Fruit fly (Drosophila melanogaster) whole organism, embryonic: ENCODE measurements around the gene mRpL13.
A peak's percentile ranks its signal among the peaks of the same experiment; 100 is the strongest.

ENCODE experiments used
- Atf-2 ChIP-seq: fragments of 200-800 bp; sonication (Bioruptor generic); optimal IDR thresholded peaks from 2 replicates; lab custom pipeline; 2016; ENCODE audit warnings: missing biosample characterization, missing genetic modification characterization
- Awh ChIP-seq: fragments of 200-800 bp; sonication (Bioruptor generic); IDR thresholded peaks from 2 replicates; pipeline ENCODE4, ENCODE4 v1.3.6; 2022; ENCODE audit warnings: missing biosample characterization, missing genetic modification characterization
- CG10147 ChIP-seq: fragments of 200-800 bp; sonication (Bioruptor generic); optimal IDR thresholded peaks from 2 replicates; lab custom pipeline; 2019; ENCODE audit warnings: missing biosample characterization, mild to moderate bottlenecking, missing genetic modification characterization, moderate library complexity
- CG10543 ChIP-seq: fragments of 200-800 bp; sonication (Bioruptor generic); optimal IDR thresholded peaks from 3 replicates; lab custom pipeline; 2017; ENCODE audit warnings: missing biosample characterization, mild to moderate bottlenecking, missing genetic modification characterization, moderate library complexity
- CG1233 ChIP-seq: fragments of 200-800 bp; sonication (Bioruptor generic); optimal IDR thresholded peaks from 4 replicates; lab custom pipeline; 2018; ENCODE audit warnings: missing biosample characterization, mild to moderate bottlenecking, missing genetic modification characterization
- CG12769 ChIP-seq: fragments of 200-800 bp; sonication (Bioruptor generic); optimal IDR thresholded peaks from 2 replicates; lab custom pipeline; 2019; ENCODE audit warnings: missing biosample characterization, mild to moderate bottlenecking, missing genetic modification characterization, moderate library complexity
- CG13287 ChIP-seq: fragments of 200-800 bp; sonication (Bioruptor generic); IDR thresholded peaks from 2 replicates; pipeline ENCODE4 v1.3.6; 2022; ENCODE audit warnings: missing biosample characterization, missing genetic modification characterization; ENCODE audit not compliant: partially characterized antibody
- CG14014 ChIP-seq: fragments of 200-800 bp; sonication (Bioruptor generic); IDR thresholded peaks from 2 replicates; pipeline ENCODE4 v1.3.6; 2022; ENCODE audit warnings: missing biosample characterization, missing genetic modification characterization
- CG15601 ChIP-seq: fragments of 200-800 bp; sonication (Bioruptor generic); optimal IDR thresholded peaks from 3 replicates; lab custom pipeline; 2019; ENCODE audit warnings: missing biosample characterization, mild to moderate bottlenecking, missing genetic modification characterization, moderate library complexity
- CG16863 ChIP-seq: fragments of 200-800 bp; sonication (Bioruptor generic); optimal IDR thresholded peaks from 3 replicates; lab custom pipeline; 2016; ENCODE audit warnings: missing biosample characterization, missing genetic modification characterization
- CG17568 ChIP-seq: fragments of 200-800 bp; sonication (Bioruptor generic); optimal IDR thresholded peaks from 2 replicates; lab custom pipeline; 2018; ENCODE audit warnings: missing biosample characterization, mild to moderate bottlenecking, missing genetic modification characterization, moderate library complexity
- CG1832 ChIP-seq: fragments of 200-800 bp; sonication (Bioruptor generic); optimal IDR thresholded peaks from 2 replicates; lab custom pipeline; 2017; ENCODE audit warnings: missing biosample characterization, mild to moderate bottlenecking, missing genetic modification characterization, inconsistent platforms
- CG2199 ChIP-seq: fragments of 200-800 bp; sonication (Bioruptor generic); IDR thresholded peaks from 3 replicates; pipeline ENCODE4 v1.3.6; 2022; ENCODE audit warnings: missing biosample characterization, missing genetic modification characterization
- CG6813 ChIP-seq: fragments of 200-800 bp; sonication (Bioruptor generic); optimal IDR thresholded peaks from 2 replicates; lab custom pipeline; 2017; ENCODE audit warnings: missing biosample characterization, missing genetic modification characterization, mild to moderate bottlenecking, moderate library complexity, missing genetic modification reagents
- CG7987 ChIP-seq: fragments of 200-800 bp; sonication (Bioruptor generic); optimal IDR thresholded peaks from 2 replicates; lab custom pipeline; 2018; ENCODE audit warnings: missing biosample characterization, mild to moderate bottlenecking, missing genetic modification characterization, moderate library complexity
- CG8359 ChIP-seq: fragments of 200-800 bp; sonication (Bioruptor generic); optimal IDR thresholded peaks from 2 replicates; lab custom pipeline; 2017; ENCODE audit warnings: missing biosample characterization, mild to moderate bottlenecking, missing genetic modification characterization, borderline replicate concordance
- CrebB ChIP-seq: fragments of 200-800 bp; sonication (Bioruptor generic); optimal IDR thresholded peaks from 3 replicates; lab custom pipeline; 2018; ENCODE audit warnings: missing biosample characterization, mild to moderate bottlenecking, missing genetic modification characterization
- D ChIP-seq, 2 experiments: fragments of 200-800 bp in 1 of 2; fragments of >200 bp in 1 of 2; sonication (Bioruptor generic) in 1 of 2; optimal IDR thresholded peaks; 2 replicates in 1 of 2; 3 replicates in 1 of 2; lab custom pipeline; 2017; ENCODE audit warnings: mild to moderate bottlenecking in 1 of 2, missing biosample characterization in 1 of 2, missing genetic modification characterization in 1 of 2, missing genetic modification reagents in 1 of 2
- D19A ChIP-seq: fragments of 200-800 bp; optimal IDR thresholded peaks from 3 replicates; lab custom pipeline; 2019; ENCODE audit warnings: missing biosample characterization, mild to moderate bottlenecking, missing genetic modification characterization, moderate library complexity
- Dfd ChIP-seq, 2 experiments: fragments of >200 bp; optimal IDR thresholded peaks; 2 replicates each; lab custom pipeline; 2017; ENCODE audit warnings: missing biosample characterization in 2 of 2, missing genetic modification characterization in 2 of 2
- Hmr ChIP-seq: fragments of 200-800 bp; sonication (Bioruptor generic); optimal IDR thresholded peaks from 3 replicates; lab custom pipeline; 2017; ENCODE audit warnings: mild to moderate bottlenecking, missing biosample characterization, missing genetic modification reagents, missing genetic modification characterization
- Jarid2 ChIP-seq: fragments of 200-800 bp; sonication (Bioruptor generic); optimal IDR thresholded peaks from 3 replicates; lab custom pipeline; 2017; ENCODE audit warnings: mild to moderate bottlenecking, missing biosample characterization, missing genetic modification reagents, missing genetic modification characterization
- Max ChIP-seq: fragments of 200-800 bp; sonication (Bioruptor generic); optimal IDR thresholded peaks from 2 replicates; lab custom pipeline; 2016; ENCODE audit warnings: missing biosample characterization, mild to moderate bottlenecking, missing genetic modification characterization
- Mrtf ChIP-seq: fragments of 200-800 bp; sonication (Bioruptor generic); IDR thresholded peaks from 3 replicates; pipeline ENCODE4 v1.3.6; 2022; ENCODE audit warnings: missing biosample characterization, missing genetic modification characterization
- NC2β ChIP-seq: fragments of 200-800 bp; sonication (Bioruptor generic); optimal IDR thresholded peaks from 2 replicates; lab custom pipeline; 2016; ENCODE audit warnings: missing biosample characterization, missing genetic modification characterization
- Neu2 ChIP-seq: fragments of 200-800 bp; sonication (Bioruptor generic); optimal IDR thresholded peaks from 3 replicates; lab custom pipeline; 2016; ENCODE audit warnings: missing biosample characterization, missing genetic modification characterization, borderline replicate concordance
- Oaz ChIP-seq: fragments of 200-800 bp; sonication (Bioruptor generic); IDR thresholded peaks from 2 replicates; pipeline ENCODE4 v1.3.6; 2022; ENCODE audit warnings: missing biosample characterization, missing genetic modification characterization
- Scr ChIP-seq: fragments of 200-800 bp; sonication (Bioruptor generic); IDR thresholded peaks from 2 replicates; pipeline ENCODE4 v1.3.6; 2022; ENCODE audit warnings: missing biosample characterization, missing genetic modification characterization; ENCODE audit not compliant: partially characterized antibody
- Six4 ChIP-seq: fragments of 200-800 bp; sonication (Bioruptor generic); optimal IDR thresholded peaks from 2 replicates; lab custom pipeline; 2016; ENCODE audit warnings: missing biosample characterization, missing genetic modification characterization
- cas ChIP-seq: fragments of 200-800 bp; sonication (Bioruptor generic); IDR thresholded peaks from 2 replicates; pipeline ENCODE4 v1.3.6; 2022; ENCODE audit warnings: missing biosample characterization, missing genetic modification characterization
- chn ChIP-seq: fragments of 200-800 bp; sonication (Bioruptor generic); optimal IDR thresholded peaks from 2 replicates; lab custom pipeline; 2016; ENCODE audit warnings: missing biosample characterization, missing genetic modification characterization
- dmrt99B ChIP-seq: fragments of 200-800 bp; sonication (Bioruptor generic); optimal IDR thresholded peaks from 2 replicates; lab custom pipeline; 2018; ENCODE audit warnings: missing biosample characterization, mild to moderate bottlenecking, missing genetic modification characterization, moderate library complexity
- emc ChIP-seq: fragments of 200-800 bp; sonication (Bioruptor generic); optimal IDR thresholded peaks from 2 replicates; lab custom pipeline; 2016; ENCODE audit warnings: missing biosample characterization, missing genetic modification characterization
- ems ChIP-seq: fragments of 200-800 bp; sonication (Bioruptor generic); optimal IDR thresholded peaks from 3 replicates; lab custom pipeline; 2016; ENCODE audit warnings: missing biosample characterization, missing genetic modification characterization
- fd64A ChIP-seq: fragments of 200-800 bp; sonication (Bioruptor generic); optimal IDR thresholded peaks from 3 replicates; lab custom pipeline; 2018; ENCODE audit warnings: missing biosample characterization, mild to moderate bottlenecking, missing genetic modification characterization
- lilli ChIP-seq: fragments of 200-800 bp; sonication (Bioruptor generic); optimal IDR thresholded peaks from 3 replicates; lab custom pipeline; 2016; ENCODE audit warnings: missing biosample characterization, missing genetic modification characterization
- oc ChIP-seq: fragments of 200-800 bp; sonication (Bioruptor generic); optimal IDR thresholded peaks from 2 replicates; lab custom pipeline; 2018; ENCODE audit warnings: missing biosample characterization, mild to moderate bottlenecking, missing genetic modification characterization, moderate library complexity
- otp ChIP-seq: fragments of 200-800 bp; sonication (Bioruptor generic); IDR thresholded peaks from 3 replicates; pipeline ENCODE4, ENCODE4 v1.3.6; 2022; ENCODE audit warnings: missing biosample characterization, missing genetic modification characterization
- p53 ChIP-seq: fragments of 200-800 bp; sonication (Bioruptor generic); optimal IDR thresholded peaks from 2 replicates; lab custom pipeline; 2016; ENCODE audit warnings: missing biosample characterization, missing genetic modification characterization
- pfk ChIP-seq: fragments of 200-800 bp; sonication (Bioruptor generic); optimal IDR thresholded peaks from 2 replicates; lab custom pipeline; 2018; ENCODE audit warnings: missing biosample characterization, mild to moderate bottlenecking, missing genetic modification characterization, moderate library complexity
- pnt ChIP-seq: fragments of 200-800 bp; sonication (Bioruptor generic); optimal IDR thresholded peaks from 3 replicates; lab custom pipeline; 2016; ENCODE audit warnings: missing biosample characterization, missing genetic modification characterization
- pum ChIP-seq: fragments of 200-800 bp; sonication (Bioruptor generic); optimal IDR thresholded peaks from 2 replicates; lab custom pipeline; 2016; ENCODE audit warnings: missing biosample characterization, missing genetic modification characterization
- rib ChIP-seq: fragments of 200-800 bp; sonication (Bioruptor generic); IDR thresholded peaks from 2 replicates; pipeline ENCODE4 v1.3.6; 2022; ENCODE audit warnings: missing biosample characterization, missing genetic modification characterization
- run ChIP-seq: fragments of 200-800 bp; sonication (Bioruptor generic); optimal IDR thresholded peaks from 3 replicates; lab custom pipeline; 2018; ENCODE audit warnings: missing biosample characterization, mild to moderate bottlenecking, missing genetic modification characterization
- seq ChIP-seq: fragments of 200-800 bp; sonication (Bioruptor generic); IDR thresholded peaks from 2 replicates; pipeline ENCODE4 v1.3.6; 2022; ENCODE audit warnings: missing biosample characterization, missing genetic modification characterization
- so ChIP-seq: fragments of 200-800 bp; sonication (Bioruptor generic); IDR thresholded peaks from 3 replicates; pipeline ENCODE4 v1.3.6; 2022; ENCODE audit warnings: missing biosample characterization, missing genetic modification characterization
- stc ChIP-seq: fragments of 200-800 bp; sonication (Bioruptor generic); IDR thresholded peaks from 2 replicates; pipeline ENCODE4 v1.3.6; 2022; ENCODE audit warnings: missing biosample characterization, missing genetic modification characterization
- tio ChIP-seq: fragments of 200-800 bp; sonication (Bioruptor generic); optimal IDR thresholded peaks from 2 replicates; lab custom pipeline; 2017; ENCODE audit warnings: missing biosample characterization, missing genetic modification characterization, inconsistent platforms
- tna ChIP-seq: fragments of 200-800 bp; sonication (Bioruptor generic); IDR thresholded peaks from 2 replicates; pipeline ENCODE4 v1.3.6; 2022; ENCODE audit warnings: missing biosample characterization, missing genetic modification characterization; ENCODE audit not compliant: partially characterized antibody
- trem ChIP-seq: fragments of 200-800 bp; optimal IDR thresholded peaks from 3 replicates; lab custom pipeline; 2019; ENCODE audit warnings: missing biosample characterization, mild to moderate bottlenecking, missing genetic modification characterization, moderate library complexity

Gene mRpL13

DNA sequence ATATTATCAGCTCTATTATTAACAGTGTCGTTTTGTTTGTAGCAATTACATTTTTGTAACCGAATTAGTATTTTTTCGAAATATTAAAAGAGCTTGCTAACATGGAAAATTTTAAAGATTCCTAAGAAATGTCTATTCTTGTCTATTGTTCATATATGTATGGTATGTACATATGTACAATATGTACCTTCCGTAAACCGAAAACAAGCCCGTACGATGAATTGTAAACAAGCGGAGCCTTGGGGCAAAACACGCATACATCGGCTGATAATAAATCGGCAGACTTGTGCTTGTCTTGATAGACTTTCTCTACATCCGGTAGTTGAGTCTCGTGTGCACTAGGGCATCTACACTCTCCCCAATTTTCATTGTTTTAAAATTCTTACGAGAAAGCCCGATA, 36.2 kb downstream of the mRpL13 start (continued):
- TF ChIP-seq Neu2 (GFP tag; lab: Kevin White, UChicago) (no peak), chn (GFP tag; lab: Kevin White, UChicago) (no peak), CG12769 (tag; lab: Kevin White, UChicago) (no peak), ems (GFP tag; lab: Kevin White, UChicago) (no peak), Atf-2 (peak; percentile 27), Dfd (GFP tag; optimal IDR thresholded peaks at IDR 0.05; lab: Kevin White, UChicago) (no peak), CG13287 (no peak), D (optimal IDR thresholded peaks at IDR 0.05; lab: Kevin White, UChicago) (no peak), D (GFP tag; optimal IDR thresholded peaks at IDR 0.05; lab: Kevin White, UChicago) (peak; percentile 60), D19A (tag; lab: Kevin White, UChicago) (peak; percentile 32), pnt (GFP tag; lab: Kevin White, UChicago) (peak; percentile 25), so (GFP tag; lab: Robert Waterston, UW) (no peak), CG10543 (peak; percentile 27), run (tag; lab: Kevin White, UChicago) (no peak), pfk (GFP tag; lab: Kevin White, UChicago) (peak; percentile 54), Jarid2 (GFP tag; lab: Kevin White, UChicago) (no peak), CG8359 (GFP tag; lab: Kevin White, UChicago) (peak; percentile 28), rib (no peak), CG6813 (GFP tag; lab: Kevin White, UChicago) (peak; percentile 80), Awh (peak; percentile 78; the same call in 1 of the 2 replicates), oc (tag; lab: Kevin White, UChicago) (no peak), lilli (no peak), CG10147 (no peak), Hmr (GFP tag; lab: Kevin White, UChicago) (no peak), CG15601 (tag; lab: Kevin White, UChicago) (peak; percentile 78), Max (GFP tag; lab: Kevin White, UChicago) (peak; percentile 56), CG14014 (peak; percentile 72; the same call in 1 of the 2 replicates), CrebB (tag; lab: Kevin White, UChicago) (peak; percentile 57), fd64A (peak; percentile 78), Scr (GFP tag; lab: Robert Waterston, UW) (no peak), Oaz (no peak), trem (tag; lab: Kevin White, UChicago) (no peak), pum (GFP tag; lab: Kevin White, UChicago) (no peak), tio (GFP tag; lab: Kevin White, UChicago) (peak; percentile 3), CG16863 (GFP tag; lab: Kevin White, UChicago) (peak; percentile 6), NC2β (GFP tag; lab: Kevin White, UChicago) (peak; percentile 50), stc (GFP tag; lab: Robert Waterston, UW) (no peak), CG2199 (no peak), CG1233 (GFP tag; lab: Kevin White, UChicago) (peak; percentile 73), Mrtf (peak; percentile 60; the same call in 1 of the 3 replicates), CG1832 (GFP tag; lab: Kevin White, UChicago) (no peak), CG7987 (GFP tag; lab: Kevin White, UChicago) (peak; percentile 91), otp (GFP tag; lab: Robert Waterston, UW) (0 out of 3 replicates have a peak, but pooled peaks have one; percentile 49), cas (GFP tag; lab: Robert Waterston, UW) (no peak), tna (GFP tag; lab: Robert Waterston, UW) (no peak), p53 (GFP tag; lab: Kevin White, UChicago) (no peak), seq (no peak), dmrt99B (tag; lab: Kevin White, UChicago) (peak; percentile 26), CG17568 (GFP tag; lab: Kevin White, UChicago) (peak; percentile 27), Six4 (GFP tag; lab: Kevin White, UChicago) (peak; percentile 4), emc (GFP tag; lab: Kevin White, UChicago) (no peak)
